Fruit fly (Drosophila melanogaster) S2 (cell line): Measurements from ENCODE around the gene CG2611.

Source experiments
- CG8478 ChIP-seq: fragments of >200 bp; optimal IDR thresholded peaks from 2 replicates; lab custom pipeline; 2018
- CTCF ChIP-seq, 2 experiments: fragments of >200 bp; optimal IDR thresholded peaks; 2 replicates each; lab custom pipeline; 2018

The CG2611 gene

dm6 chr2L:20671212-20671611 is 21.2 kb downstream of the CG2611 start:
- TF ChIP-seq CTCF (optimal IDR thresholded peaks at IDR 0.05; lab: Kevin White, UChicago) (no peak), CG8478 (lab: Kevin White, UChicago) (no peak)

DNA sequence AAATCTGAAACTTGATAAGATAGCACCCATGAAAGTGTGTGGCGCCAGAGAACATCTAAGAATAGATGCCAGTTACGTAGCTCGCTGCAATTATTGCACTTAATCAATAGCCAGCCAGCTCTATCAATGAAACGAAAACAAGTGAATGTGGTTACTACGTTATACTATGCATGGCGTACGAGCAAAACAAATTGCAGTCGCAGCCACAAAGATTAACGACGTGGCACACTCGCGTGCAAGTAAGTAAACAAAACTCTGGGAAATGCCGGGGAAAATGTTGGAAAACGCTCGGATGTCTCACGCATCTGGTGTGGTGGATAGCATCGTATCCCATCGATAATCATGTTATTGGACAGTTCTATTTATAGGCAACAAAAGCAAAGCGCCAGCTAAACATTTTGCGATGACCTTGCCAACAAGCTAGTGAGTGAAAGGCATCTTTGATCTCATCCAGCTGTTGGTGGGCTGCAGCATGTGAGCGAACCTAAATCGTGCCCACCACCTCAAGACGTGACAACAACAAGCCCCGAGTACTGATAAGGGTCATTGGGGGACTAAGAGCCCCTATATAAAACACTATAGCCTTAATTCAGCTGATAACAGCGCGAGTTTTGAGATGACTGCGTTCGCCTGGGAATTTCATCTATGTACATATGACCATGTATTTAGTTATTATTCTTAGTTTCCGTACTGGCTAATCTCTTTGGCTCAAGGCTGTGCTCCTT is 23.9 kb downstream of the CG2611 start:
- no peak for TF ChIP-seq CG8478 (lab: Kevin White, UChicago)
- no peak for TF ChIP-seq CTCF (optimal IDR thresholded peaks at IDR 0.05; lab: Kevin White, UChicago)

DNA sequence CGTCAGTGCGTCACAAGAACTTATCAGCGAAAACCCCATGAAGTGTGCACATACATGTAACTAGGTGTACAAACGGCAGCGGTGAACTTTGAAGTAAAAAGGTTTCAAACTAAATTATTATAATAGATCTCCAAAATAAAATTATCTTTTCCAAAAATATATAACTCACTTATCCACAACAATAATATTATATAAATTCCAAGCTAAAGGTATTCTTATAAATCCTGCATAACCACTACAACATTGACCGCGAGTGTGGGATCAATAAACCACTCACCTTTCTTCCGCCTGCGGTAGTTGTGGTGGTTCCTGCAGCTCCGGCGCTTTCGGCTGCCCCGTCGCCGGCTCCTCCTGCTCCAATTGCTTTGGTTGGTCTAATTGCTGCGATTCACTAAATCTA is 24.7 kb downstream of the CG2611 start:
- TF ChIP-seq CG8478 (lab: Kevin White, UChicago), result no peak
- no peak for TF ChIP-seq CTCF (optimal IDR thresholded peaks at IDR 0.05; lab: Kevin White, UChicago)

DNA sequence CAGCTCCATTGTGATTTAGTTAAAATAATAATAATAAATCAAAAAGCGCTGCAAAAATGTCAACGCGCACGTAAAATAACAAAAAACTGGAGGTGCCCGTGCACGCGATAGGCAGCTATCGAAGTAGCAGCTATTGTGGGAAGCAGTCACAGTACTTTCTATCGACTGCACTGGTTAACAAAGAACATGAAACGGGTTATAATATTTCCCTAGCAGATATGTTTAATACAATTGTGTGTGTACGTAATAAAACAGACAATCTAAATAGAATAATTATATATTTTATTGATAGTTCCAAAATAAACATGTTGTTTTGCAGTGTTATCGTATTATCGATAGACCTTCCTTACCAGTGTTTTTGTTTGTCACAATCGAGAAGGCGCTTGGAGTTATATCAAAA is 25.9 kb downstream of the CG2611 start, which contains the start of the genes CG31678 and IKKepsilon:
Gene CG31678 (minus strand): TSS at position 67 of the 400 bp plus-strand sequence.
Gene IKKepsilon (plus strand): TSS at position 171 of the 400 bp plus-strand sequence.
- TF ChIP-seq CTCF (optimal IDR thresholded peaks at IDR 0.05; lab: Kevin White, UChicago), result no peak
- no peak for TF ChIP-seq CG8478 (lab: Kevin White, UChicago)

dm6 chr2L:20681648-20682098 is 31.7 kb downstream of the CG2611 start, which contains the start of gene Cen:
Gene Cen (minus strand): TSS chr2L:20681846.
- no peak for TF ChIP-seq CTCF (optimal IDR thresholded peaks at IDR 0.05; lab: Kevin White, UChicago)
- no peak for TF ChIP-seq CG8478 (lab: Kevin White, UChicago)

DNA sequence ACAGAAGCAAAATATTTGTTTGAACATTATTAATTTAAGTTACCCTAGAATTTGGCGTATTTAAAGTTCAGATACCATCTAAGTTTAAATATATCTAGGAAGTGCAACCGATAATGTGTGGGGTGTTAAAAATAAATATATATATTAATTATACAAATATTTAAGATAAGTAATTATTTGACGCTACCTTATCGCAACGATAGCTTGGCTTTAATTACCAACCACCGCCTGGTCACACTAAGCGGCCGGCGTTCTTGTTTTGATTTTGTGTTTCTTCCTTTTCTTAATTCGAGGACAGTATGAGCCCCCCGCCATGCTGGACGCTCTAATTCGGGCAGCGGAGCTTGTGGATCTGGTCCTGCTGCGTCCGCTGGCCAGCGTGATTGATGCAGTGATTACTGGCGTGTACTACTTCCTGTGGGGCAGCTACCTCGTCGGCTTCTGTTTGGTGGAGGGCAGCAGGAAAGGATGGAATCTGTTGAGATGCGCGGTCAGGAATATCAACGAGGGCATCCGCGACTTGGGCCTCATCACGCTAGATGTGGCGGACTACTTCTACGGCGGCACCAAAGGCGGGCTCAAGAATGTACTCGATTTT is 32.2 kb downstream of the CG2611 start, which contains the start of gene CG2617:
Gene CG2617 (plus strand): TSS at position 233 of the 598 bp plus-strand sequence.
- TF ChIP-seq CG8478 (lab: Kevin White, UChicago) (no peak), CTCF (optimal IDR thresholded peaks at IDR 0.05; lab: Kevin White, UChicago) (no peak)

- TF ChIP-seq CTCF (optimal IDR thresholded peaks at IDR 0.05; lab: Kevin White, UChicago) (no peak), CG8478 (lab: Kevin White, UChicago) (no peak)
Measured at dm6 chr2L:20688722-20689121, 38.7 kb downstream of the CG2611 start.

DNA sequence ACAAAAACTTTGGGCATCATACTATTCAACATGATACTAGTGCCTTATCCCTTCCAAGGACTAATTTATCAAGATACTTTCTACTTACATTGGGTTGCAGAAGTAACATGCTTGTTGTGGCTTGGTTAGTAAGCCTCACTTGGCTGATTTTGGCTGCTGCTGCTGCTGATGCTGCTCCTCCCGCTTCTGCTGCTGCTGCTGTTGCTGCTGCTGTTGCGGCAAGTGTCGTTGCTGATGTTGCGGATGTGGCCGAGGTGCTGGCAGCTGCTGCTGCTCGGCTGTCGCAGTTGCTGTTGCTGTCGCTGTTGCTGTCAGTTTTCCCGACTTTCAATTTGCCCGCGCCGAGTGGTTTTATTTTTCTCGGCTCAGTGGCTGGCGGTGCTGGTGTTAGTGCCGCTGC is 40.1 kb downstream of the CG2611 start:
- TF ChIP-seq CTCF (optimal IDR thresholded peaks at IDR 0.05; lab: Kevin White, UChicago) (no peak), CG8478 (lab: Kevin White, UChicago) (no peak)

- no peak for TF ChIP-seq CTCF (optimal IDR thresholded peaks at IDR 0.05; lab: Kevin White, UChicago)
- TF ChIP-seq CG8478 (lab: Kevin White, UChicago), result no peak
Measured at dm6 chr2L:20695066-20695465, 45.1 kb downstream of the CG2611 start.
